Fruit fly (Drosophila melanogaster): ENCODE results near the gene Rtel1.

Gene Rtel1

DNA sequence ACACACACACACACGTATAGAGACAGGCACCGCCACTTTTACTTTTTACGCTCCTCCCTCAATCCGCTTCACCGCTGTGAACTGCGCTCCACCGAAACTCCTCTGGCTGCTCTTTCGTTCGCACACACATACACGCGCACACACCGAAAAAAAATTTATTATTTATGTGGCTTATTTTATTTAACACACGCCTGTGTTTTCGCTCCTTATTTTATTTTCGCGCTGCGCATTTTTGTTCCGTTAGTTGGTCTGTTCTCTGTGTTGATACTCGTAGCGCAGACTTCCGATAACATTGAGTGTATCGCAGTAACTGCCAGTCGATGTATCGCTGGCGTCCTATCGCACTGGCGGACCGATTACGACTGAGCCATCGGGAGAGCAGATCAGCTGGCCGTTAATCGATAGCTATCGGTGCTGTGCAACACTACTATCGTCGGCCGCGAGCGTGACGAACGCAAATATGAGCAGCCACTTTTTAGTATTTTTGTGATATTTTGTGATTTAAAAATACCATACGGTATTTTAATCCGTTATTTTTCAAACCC, 9.8 kb upstream of the Rtel1 start, which contains the start of gene Snx27 (continued):
- TF ChIP-seq CG12155 (GFP tag; optimal IDR thresholded peaks at IDR 0.05): peak; percentile 35
- peak; percentile 100 for TF ChIP-seq hb (GFP tag; IDR thresholded peaks at IDR 0.05; ENCODE audit: partially characterized antibody)
- peak; percentile 42 for TF ChIP-seq CG30020 (tag; optimal IDR thresholded peaks at IDR 0.05)
- peak; percentile 22; the same call in 1 of the 2 replicates for TF ChIP-seq CG10366 (GFP tag; IDR thresholded peaks at IDR 0.05)
- TF ChIP-seq CG30403 (GFP tag; optimal IDR thresholded peaks at IDR 0.05): peak; percentile 53
- TF ChIP-seq dati (GFP tag; IDR thresholded peaks at IDR 0.05): no peak
- TF ChIP-seq sd (tag; optimal IDR thresholded peaks at IDR 0.05): peak; percentile 18
- TF ChIP-seq Six4 (GFP tag; optimal IDR thresholded peaks at IDR 0.05): no peak
- peak; percentile 59; the same call in 1 of the 2 replicates for TF ChIP-seq CG11247 (GFP tag; IDR thresholded peaks at IDR 0.05)
- peak; percentile 49 for TF ChIP-seq YL-1 (GFP tag; optimal IDR thresholded peaks at IDR 0.05)
- TF ChIP-seq Eip74EF (GFP tag; optimal IDR thresholded peaks at IDR 0.05): peak in 1 of 2 experiments; percentile 23
- peak; percentile 93 to 98 for TF ChIP-seq crp (GFP tag; optimal IDR thresholded peaks at IDR 0.05)
- peak; percentile 11 to 74 for TF ChIP-seq Pdp1 (GFP tag; optimal IDR thresholded peaks at IDR 0.05)
- TF ChIP-seq CG9876 (GFP tag; optimal IDR thresholded peaks at IDR 0.05): peak; percentile 46
- peak; percentile 99 for TF ChIP-seq unc-4 (GFP tag; IDR thresholded peaks at IDR 0.05; ENCODE audit: partially characterized antibody)
- TF ChIP-seq CG17829 (tag; optimal IDR thresholded peaks at IDR 0.05): peak; percentile 57
- 0 out of 2 replicates have a peak, but pooled peaks have one; percentile 26 for TF ChIP-seq Taf1 (GFP tag; IDR thresholded peaks at IDR 0.05)
- TF ChIP-seq chn (GFP tag; optimal IDR thresholded peaks at IDR 0.05): peak; percentile 41
- TF ChIP-seq CG13424 (tag; optimal IDR thresholded peaks at IDR 0.05): no peak
- no peak for TF ChIP-seq CG3065 (GFP tag; optimal IDR thresholded peaks at IDR 0.05)
- peak; percentile 83 for TF ChIP-seq HLHmδ (GFP tag; optimal IDR thresholded peaks at IDR 0.05)
- TF ChIP-seq CG13894 (tag; optimal IDR thresholded peaks at IDR 0.05): peak; percentile 48
- peak; percentile 18 for TF ChIP-seq pfk (GFP tag; optimal IDR thresholded peaks at IDR 0.05)
- no peak for TF ChIP-seq en (GFP tag; optimal IDR thresholded peaks at IDR 0.05)
- no peak for TF ChIP-seq CG3281 (GFP tag; optimal IDR thresholded peaks at IDR 0.05)
- TF ChIP-seq pum (GFP tag; optimal IDR thresholded peaks at IDR 0.05): peak; percentile 13
- TF ChIP-seq Dad (GFP tag; optimal IDR thresholded peaks at IDR 0.05): peak; percentile 45
- TF ChIP-seq H2.0 (GFP tag; IDR thresholded peaks at IDR 0.05): peak; percentile 17; the same call in 1 of the 2 replicates
- TF ChIP-seq lmd (GFP tag; IDR thresholded peaks at IDR 0.05): peak; percentile 35; the same call in 1 of the 2 replicates
- TF ChIP-seq crc (GFP tag; optimal IDR thresholded peaks at IDR 0.05): peak; percentile 12
- TF ChIP-seq CG32772 (GFP tag; IDR thresholded peaks at IDR 0.05): 0 out of 2 replicates have a peak, but pooled peaks have one; percentile 17
- peak; percentile 60; the same call in 1 of the 2 replicates for TF ChIP-seq vvl (GFP tag; IDR thresholded peaks at IDR 0.05)
- TF ChIP-seq chinmo (GFP tag; IDR thresholded peaks at IDR 0.05; ENCODE audit: partially characterized antibody): peak; percentile 99
- TF ChIP-seq CG11085 (GFP tag; IDR thresholded peaks at IDR 0.05): peak; percentile 54; the same call in 1 of the 2 replicates
- no peak for TF ChIP-seq CG12104 (GFP tag; optimal IDR thresholded peaks at IDR 0.05)
- TF ChIP-seq CG15696 (tag; optimal IDR thresholded peaks at IDR 0.05): no peak
- TF ChIP-seq Scr (GFP tag; IDR thresholded peaks at IDR 0.05; ENCODE audit: partially characterized antibody): peak; percentile 99
- peak; percentile 7 for TF ChIP-seq CG10209 (GFP tag; optimal IDR thresholded peaks at IDR 0.05)
- peak; percentile 57 for TF ChIP-seq ssp (GFP tag; IDR thresholded peaks at IDR 0.05)
- TF ChIP-seq kah (GFP tag; optimal IDR thresholded peaks at IDR 0.05): no peak
- no peak for TF ChIP-seq CG15073 (GFP tag; optimal IDR thresholded peaks at IDR 0.05)
- TF ChIP-seq MBD-R2 (GFP tag; IDR thresholded peaks at IDR 0.05): peak; percentile 47
- no peak for TF ChIP-seq Doc2 (GFP tag; IDR thresholded peaks at IDR 0.05)
- TF ChIP-seq CG34224 (GFP tag; IDR thresholded peaks at IDR 0.05; ENCODE audit: partially characterized antibody): peak; percentile 99
- TF ChIP-seq pita (GFP tag; optimal IDR thresholded peaks at IDR 0.05): no peak
- no peak for TF ChIP-seq dmrt99B (tag; optimal IDR thresholded peaks at IDR 0.05)
- peak; percentile 20; the same call in 1 of the 2 replicates for TF ChIP-seq CG4404 (GFP tag; IDR thresholded peaks at IDR 0.05)
- TF ChIP-seq CG33213 (GFP tag; optimal IDR thresholded peaks at IDR 0.05): peak; percentile 78
- TF ChIP-seq p53 (GFP tag; optimal IDR thresholded peaks at IDR 0.05): peak; percentile 75

All from whole organism, embryonic.